Fruit fly (Drosophila melanogaster) whole organism: ENCODE results near the gene mio.

Source experiments
- CG8478 ChIP-seq: fragments of >200 bp; optimal IDR thresholded peaks from 2 replicates; lab custom pipeline; 2018; ENCODE audit warnings: inconsistent platforms
- Dll ChIP-seq: fragments of >200 bp; optimal IDR thresholded peaks from 2 replicates; lab custom pipeline; 2017
- EcR ChIP-seq, 2 experiments: fragments of >200 bp; optimal IDR thresholded peaks; 2 replicates each; lab custom pipeline; 2017; ENCODE audit warnings: missing biosample characterization in 2 of 2, missing genetic modification characterization in 2 of 2, missing genetic modification reagents in 2 of 2
- pan ChIP-seq: fragments of >200 bp; optimal IDR thresholded peaks from 2 replicates; lab custom pipeline; 2017
- psq ChIP-seq: fragments of >200 bp; optimal IDR thresholded peaks from 2 replicates; lab custom pipeline; 2017
- usp ChIP-seq: fragments of >200 bp; optimal IDR thresholded peaks from 2 replicates; lab custom pipeline; 2017; ENCODE audit warnings: missing biosample characterization, missing genetic modification characterization, mixed read lengths

dm6 chr2L:2184659-2185058 lies 32.4 kb upstream of the mio start:
- TF ChIP-seq usp (GFP tag; lab: Kevin White, UChicago) (no peak), psq (lab: Kevin White, UChicago) (no peak), CG8478 (lab: Kevin White, UChicago) (no peak), EcR (GFP tag; optimal IDR thresholded peaks at IDR 0.05; lab: Kevin White, UChicago) (no peak), pan (lab: Kevin White, UChicago) (no peak), Dll (lab: Kevin White, UChicago) (no peak)
